Worm (Caenorhabditis elegans): Measurements from ENCODE around the gene F31E8.4.

ce11 chrII:6835972-6836595 lies 36.1 kb upstream of the F31E8.4 start:
- TF ChIP-seq tbx-2 (tag; optimal IDR thresholded peaks at IDR 0.05) (peak; percentile 42), pha-2 (tag; optimal IDR thresholded peaks at IDR 0.05) (no peak), lin-11 (tag; optimal IDR thresholded peaks at IDR 0.05) (no peak), sox-4 (tag; optimal IDR thresholded peaks at IDR 0.05) (no peak), ceh-34 (tag; optimal IDR thresholded peaks at IDR 0.05) (no peak), sox-2 (GFP tag; IDR thresholded peaks at IDR 0.05) (no peak), ceh-6 (GFP tag; optimal IDR thresholded peaks at IDR 0.05) (no peak), pha-4 (tag; optimal IDR thresholded peaks at IDR 0.05) (no peak), ref-2 (tag; optimal IDR thresholded peaks at IDR 0.05) (peak; percentile 27), K09A11.1 (tag; optimal IDR thresholded peaks at IDR 0.05; ENCODE audit: insufficient read depth) (no peak), fkh-10 (GFP tag; optimal IDR thresholded peaks at IDR 0.05) (no peak), nhr-11 (tag; optimal IDR thresholded peaks at IDR 0.05) (no peak), gmeb-2 (tag; optimal IDR thresholded peaks at IDR 0.05) (no peak)
